Worm (Caenorhabditis elegans): Measurements from ENCODE around the gene C04C3.7.

The C04C3.7 gene

DNA sequence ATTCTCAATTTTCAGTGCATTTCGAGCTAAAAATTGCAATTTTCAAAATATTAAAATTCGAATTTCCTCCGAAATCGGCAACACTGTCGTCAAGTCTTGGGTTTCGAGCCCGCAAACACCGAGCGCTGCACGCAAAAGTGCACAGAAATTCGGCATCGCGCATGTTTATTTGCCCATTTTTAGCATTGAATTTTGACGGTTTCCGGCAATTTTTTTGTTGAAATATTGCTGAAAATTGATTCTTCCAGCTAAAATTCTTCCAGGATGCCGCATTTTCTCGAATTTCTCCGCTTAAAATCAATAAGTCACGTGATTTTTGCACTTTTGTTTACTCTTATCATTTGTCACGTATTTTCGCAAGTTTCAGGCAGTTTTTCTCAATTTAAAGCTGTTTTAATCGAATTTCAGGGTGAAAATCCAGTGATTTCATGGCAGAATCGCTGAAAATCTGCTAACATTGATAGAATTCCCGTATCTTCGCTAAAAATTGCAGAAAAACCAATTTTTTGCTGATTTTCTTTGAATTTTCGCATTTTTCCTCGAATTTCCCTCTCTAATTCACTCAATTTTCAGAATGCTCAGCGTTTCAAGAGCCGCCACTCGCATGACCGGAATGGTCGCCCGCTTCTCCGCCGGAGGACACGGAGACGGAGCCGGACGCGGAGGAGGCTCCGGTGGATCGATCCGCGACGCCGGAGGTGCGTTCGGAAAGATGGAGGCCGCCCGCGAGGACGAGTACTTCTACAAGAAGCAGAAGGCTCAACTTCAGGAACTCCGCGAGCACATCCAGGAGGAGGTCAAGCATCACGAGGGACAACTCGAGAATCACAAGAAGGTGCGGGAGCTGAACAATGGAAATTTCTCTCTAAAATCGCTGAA is 47.7 kb downstream of the C04C3.7 start, which contains the start of gene mai-2 (continued):
- TF ChIP-seq hlh-4 (tag; optimal IDR thresholded peaks at IDR 0.05) (no peak), zip-4 (GFP tag; optimal IDR thresholded peaks at IDR 0.05) (no peak), snu-23 (GFP tag; optimal IDR thresholded peaks at IDR 0.05) (peak; percentile 84), F16B12.6 (tag; optimal IDR thresholded peaks at IDR 0.05) (peak; percentile 95), zag-1 (tag; optimal IDR thresholded peaks at IDR 0.05) (no peak), nhr-12 (tag; optimal IDR thresholded peaks at IDR 0.05) (no peak), nhr-71 (tag; optimal IDR thresholded peaks at IDR 0.05) (peak; percentile 80), mef-2 (tag; optimal IDR thresholded peaks at IDR 0.05) (no peak), unc-62 (GFP tag; optimal IDR thresholded peaks at IDR 0.05) (no peak), ets-5 (GFP tag; IDR thresholded peaks at IDR 0.05) (no peak), lir-3 (tag; optimal IDR thresholded peaks at IDR 0.05; ENCODE audit: poor library complexity) (peak; percentile 36), xbp-1 (tag; optimal IDR thresholded peaks at IDR 0.05) (peak; percentile 65), Y116A8C.19 (tag; optimal IDR thresholded peaks at IDR 0.05; ENCODE audit: borderline replicate concordance) (no peak), unc-130 (tag; optimal IDR thresholded peaks at IDR 0.05) (peak; percentile 77), unc-86 (tag; optimal IDR thresholded peaks at IDR 0.05) (peak; percentile 60), unc-30 (tag; optimal IDR thresholded peaks at IDR 0.05) (no peak), hpl-2 (GFP tag; optimal IDR thresholded peaks at IDR 0.05) (no peak), mdl-1 (tag; optimal IDR thresholded peaks at IDR 0.05) (peak in 1 of 2 experiments; percentile 45), elt-3 (tag; optimal IDR thresholded peaks at IDR 0.05) (peak in 2 of 6 experiments; percentile 28 to 29), hlh-17 (GFP tag; optimal IDR thresholded peaks at IDR 0.05; ENCODE audit: borderline replicate concordance) (no peak), tlp-1 (tag; optimal IDR thresholded peaks at IDR 0.05) (no peak), lsy-2 (tag; optimal IDR thresholded peaks at IDR 0.05) (peak; percentile 80 to 83), egl-27 (tag; optimal IDR thresholded peaks at IDR 0.05) (no peak), mep-1 (tag; optimal IDR thresholded peaks at IDR 0.05) (peak; percentile 49), nhr-77 (tag; optimal IDR thresholded peaks at IDR 0.05) (peak; percentile 45), blmp-1 (tag; optimal IDR thresholded peaks at IDR 0.05) (peak; percentile 27), isw-1 (GFP tag; IDR thresholded peaks at IDR 0.05) (peak; percentile 37; the same call in 1 of the 2 replicates), efl-1 (optimal IDR thresholded peaks at IDR 0.05) (peak; percentile 61 to 94), efl-1 (GFP tag; optimal IDR thresholded peaks at IDR 0.05 in 1 of 2) (peak; percentile 94 to 99), sox-4 (tag; optimal IDR thresholded peaks at IDR 0.05) (no peak), ztf-4 (tag; optimal IDR thresholded peaks at IDR 0.05) (no peak), egl-13 (tag; optimal IDR thresholded peaks at IDR 0.05) (no peak), C04F5.9 (tag; optimal IDR thresholded peaks at IDR 0.05) (no peak), ces-1 (GFP tag; optimal IDR thresholded peaks at IDR 0.05) (no peak), ceh-88 (GFP tag; IDR thresholded peaks at IDR 0.05) (peak; percentile 10; the same call in 1 of the 2 replicates), mab-9 (GFP tag; IDR thresholded peaks at IDR 0.05) (no peak), lin-35 (GFP tag; optimal IDR thresholded peaks at IDR 0.05) (peak; percentile 94 to 96), efl-3 (GFP tag; optimal IDR thresholded peaks at IDR 0.05) (no peak), nhr-47 (tag; optimal IDR thresholded peaks at IDR 0.05) (peak; percentile 73), rnt-1 (tag; optimal IDR thresholded peaks at IDR 0.05) (peak; percentile 70), sup-37 (GFP tag; optimal IDR thresholded peaks at IDR 0.05) (peak; percentile 28), aha-1 (tag; optimal IDR thresholded peaks at IDR 0.05) (no peak), nhr-19 (GFP tag; conservative IDR thresholded peaks at IDR 0.05) (peak; percentile 65), ceh-82 (tag; optimal IDR thresholded peaks at IDR 0.05) (peak; percentile 21 to 74 (median 32)), ceh-8 (GFP tag; optimal IDR thresholded peaks at IDR 0.05) (peak; percentile 48), lin-13 (GFP tag; optimal IDR thresholded peaks at IDR 0.05) (peak; percentile 57), nhr-85 (tag) (peak; percentile 63), ceh-63 (GFP tag; optimal IDR thresholded peaks at IDR 0.05) (no peak), fos-1 (tag; optimal IDR thresholded peaks at IDR 0.05) (peak; percentile 58), tbx-2 (tag; optimal IDR thresholded peaks at IDR 0.05) (peak; percentile 64), vab-15 (tag; optimal IDR thresholded peaks at IDR 0.05) (no peak)

All from whole organism, L1 larva.